Fruit fly (Drosophila melanogaster): ENCODE data around the gene CG2924.

CG2924 gene

DNA sequence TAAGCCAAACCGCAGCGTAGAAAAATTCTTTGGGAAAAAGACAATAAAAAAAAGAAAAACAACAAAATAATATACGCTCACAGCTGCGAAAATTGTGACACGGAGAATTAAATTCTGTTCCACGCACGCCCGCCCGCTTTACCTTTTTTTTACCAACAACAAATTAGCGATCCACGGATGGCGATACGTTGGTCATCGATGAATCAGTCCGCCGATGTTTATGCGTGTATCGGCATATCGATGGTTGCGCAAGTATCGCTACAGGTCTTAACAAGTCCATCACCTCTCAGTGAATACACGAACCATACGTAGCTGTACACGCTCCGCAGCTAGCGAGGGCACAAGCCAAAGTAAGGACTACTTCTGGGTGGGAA is at the start of gene CG2924 (continued):
- TF ChIP-seq CrebB (tag; optimal IDR thresholded peaks at IDR 0.05) = peak; percentile 42
- peak; percentile 78 for TF ChIP-seq Dip3 (GFP tag; optimal IDR thresholded peaks at IDR 0.05)
- peak; percentile 13 for TF ChIP-seq CG4854 (GFP tag; optimal IDR thresholded peaks at IDR 0.05)
- TF ChIP-seq CG6254 (GFP tag; optimal IDR thresholded peaks at IDR 0.05) = no peak
- no peak for TF ChIP-seq CG12236 (GFP tag; optimal IDR thresholded peaks at IDR 0.05)
- TF ChIP-seq crc (GFP tag; optimal IDR thresholded peaks at IDR 0.05) = peak; percentile 22
- no peak for TF ChIP-seq aop (GFP tag; IDR thresholded peaks at IDR 0.05)
- TF ChIP-seq Max (GFP tag; optimal IDR thresholded peaks at IDR 0.05) = peak; percentile 51
- no peak for TF ChIP-seq corto (GFP tag; optimal IDR thresholded peaks at IDR 0.05)
- TF ChIP-seq Fer2 (tag; optimal IDR thresholded peaks at IDR 0.05) = peak; percentile 4
- peak; percentile 59 for TF ChIP-seq ind (GFP tag; optimal IDR thresholded peaks at IDR 0.05)
- TF ChIP-seq CG11085 (GFP tag; IDR thresholded peaks at IDR 0.05) = peak; percentile 39; the same call in 1 of the 2 replicates
- TF ChIP-seq CG10147 (GFP tag; optimal IDR thresholded peaks at IDR 0.05) = peak; percentile 43
- peak; percentile 51 for TF ChIP-seq grau (tag; optimal IDR thresholded peaks at IDR 0.05)
- TF ChIP-seq GATAe (GFP tag; conservative IDR thresholded peaks at IDR 0.05) = no peak
- no peak for TF ChIP-seq ro (GFP tag; IDR thresholded peaks at IDR 0.05)
- peak; percentile 62 for TF ChIP-seq Adf1 (GFP tag; IDR thresholded peaks at IDR 0.05)
- TF ChIP-seq Hr51 (GFP tag; optimal IDR thresholded peaks at IDR 0.05) = peak; percentile 2 to 63
- no peak; the same call in 1 of the 2 replicates for TF ChIP-seq klu (GFP tag; IDR thresholded peaks at IDR 0.05)
- no peak for TF ChIP-seq dati (GFP tag; IDR thresholded peaks at IDR 0.05)
- peak; percentile 97 for TF ChIP-seq CG14860 (GFP tag; IDR thresholded peaks at IDR 0.05; ENCODE audit: partially characterized antibody)
- peak; percentile 72; the same call in 2 of the 3 replicates for TF ChIP-seq zfh1 (GFP tag; IDR thresholded peaks at IDR 0.05)
- peak; percentile 44 for TF ChIP-seq Hr3 (GFP tag; optimal IDR thresholded peaks at IDR 0.05)
- peak; percentile 47 for TF ChIP-seq disco-r (GFP tag; optimal IDR thresholded peaks at IDR 0.05)
- TF ChIP-seq CG18599 (GFP tag; optimal IDR thresholded peaks at IDR 0.05) = peak; percentile 59
- TF ChIP-seq CG1603 (tag; optimal IDR thresholded peaks at IDR 0.05) = peak; percentile 93
- TF ChIP-seq HLHmδ (GFP tag; optimal IDR thresholded peaks at IDR 0.05) = peak; percentile 33
- TF ChIP-seq pzg (GFP tag; optimal IDR thresholded peaks at IDR 0.05) = peak; percentile 100
- TF ChIP-seq tgo (GFP tag; IDR thresholded peaks at IDR 0.05) = peak; percentile 36; the same call in 1 of the 3 replicates
- peak; percentile 22 for TF ChIP-seq CG18011 (GFP tag; optimal IDR thresholded peaks at IDR 0.05)
- peak; percentile 66 for TF ChIP-seq ssp (GFP tag; IDR thresholded peaks at IDR 0.05)
- peak; percentile 9 for TF ChIP-seq run (tag; optimal IDR thresholded peaks at IDR 0.05)
- TF ChIP-seq dpn (GFP tag; optimal IDR thresholded peaks at IDR 0.05) = peak; percentile 66 to 81
- no peak for TF ChIP-seq usp (GFP tag; optimal IDR thresholded peaks at IDR 0.05)
- TF ChIP-seq CG10366 (GFP tag; IDR thresholded peaks at IDR 0.05) = peak; percentile 49
- TF ChIP-seq C15 (GFP tag; IDR thresholded peaks at IDR 0.05) = no peak
- peak; percentile 87 for TF ChIP-seq CG13624 (GFP tag; optimal IDR thresholded peaks at IDR 0.05)
- TF ChIP-seq Dll (GFP tag; IDR thresholded peaks at IDR 0.05; ENCODE audit: partially characterized antibody) = peak; percentile 99
- TF ChIP-seq Lpt (GFP tag; optimal IDR thresholded peaks at IDR 0.05) = no peak
- TF ChIP-seq CG7745 (tag; optimal IDR thresholded peaks at IDR 0.05) = no peak
- TF ChIP-seq Jarid2 (GFP tag; optimal IDR thresholded peaks at IDR 0.05) = peak; percentile 13
- TF ChIP-seq CG1233 (GFP tag; optimal IDR thresholded peaks at IDR 0.05) = no peak
- no peak for TF ChIP-seq Tbp (GFP tag; optimal IDR thresholded peaks at IDR 0.05)
- peak; percentile 72; the same call in 1 of the 2 replicates for TF ChIP-seq vvl (GFP tag; IDR thresholded peaks at IDR 0.05)
- TF ChIP-seq Nf-YC (tag; optimal IDR thresholded peaks at IDR 0.05) = peak; percentile 33
- no peak for TF ChIP-seq CG33557 (GFP tag; optimal IDR thresholded peaks at IDR 0.05)
- TF ChIP-seq knrl (GFP tag; IDR thresholded peaks at IDR 0.05; ENCODE audit: partially characterized antibody) = peak; percentile 99
- TF ChIP-seq tll (GFP tag; optimal IDR thresholded peaks at IDR 0.05) = no peak
- TF ChIP-seq fd64A (GFP tag; optimal IDR thresholded peaks at IDR 0.05) = no peak
- TF ChIP-seq eyg (GFP tag; optimal IDR thresholded peaks at IDR 0.05) = peak; percentile 59

All from whole organism, embryonic.